Fruit fly (Drosophila melanogaster): ENCODE results near the gene CG31391.

CG31391 gene

dm6 chr3R:10680825-10681681 lies 23.8 kb downstream of the CG31391 start, which contains the start of gene Phyhd1 (continued):
- TF ChIP-seq chm (GFP tag; IDR thresholded peaks at IDR 0.05), result peak; percentile 98
- TF ChIP-seq lola (GFP tag; optimal IDR thresholded peaks at IDR 0.05), result peak in 1 of 3 experiments; percentile 91
- no peak for TF ChIP-seq Dfd (GFP tag; optimal IDR thresholded peaks at IDR 0.05)
- peak; percentile 70 for TF ChIP-seq lbe (GFP tag; optimal IDR thresholded peaks at IDR 0.05)
- peak; percentile 98 for TF ChIP-seq CG30403 (GFP tag; optimal IDR thresholded peaks at IDR 0.05)
- TF ChIP-seq CG17328 (GFP tag; IDR thresholded peaks at IDR 0.05), result peak; percentile 93
- TF ChIP-seq Hsf (GFP tag; optimal IDR thresholded peaks at IDR 0.05), result peak; percentile 96
- TF ChIP-seq ab (GFP tag; optimal IDR thresholded peaks at IDR 0.05), result peak; percentile 84
- peak; percentile 86 for TF ChIP-seq ERR (GFP tag; optimal IDR thresholded peaks at IDR 0.05)
- peak; percentile 86 for TF ChIP-seq CG4730 (GFP tag; IDR thresholded peaks at IDR 0.05)
- peak; percentile 99 for TF ChIP-seq row (GFP tag; IDR thresholded peaks at IDR 0.05)
- TF ChIP-seq CG6175 (GFP tag; IDR thresholded peaks at IDR 0.05), result peak; percentile 81; the same call in 2 of the 3 replicates
- no peak for TF ChIP-seq CG15479 (GFP tag; optimal IDR thresholded peaks at IDR 0.05)
- TF ChIP-seq CG8359 (GFP tag; optimal IDR thresholded peaks at IDR 0.05; ENCODE audit: borderline replicate concordance), result peak; percentile 83
- peak; percentile 83; the same call in 2 of the 3 replicates for TF ChIP-seq jigr1 (GFP tag; IDR thresholded peaks at IDR 0.05)
- TF ChIP-seq prd (optimal IDR thresholded peaks at IDR 0.05), result no peak
- peak; percentile 96 for TF ChIP-seq prd (GFP tag; IDR thresholded peaks at IDR 0.05)
- TF ChIP-seq Xrp1 (GFP tag; IDR thresholded peaks at IDR 0.05), result peak; percentile 97
- TF ChIP-seq bcd (GFP tag; optimal IDR thresholded peaks at IDR 0.05), result peak; percentile 95
- TF ChIP-seq ash1 (GFP tag; optimal IDR thresholded peaks at IDR 0.05), result peak; percentile 8
- no peak for TF ChIP-seq pfk (GFP tag; optimal IDR thresholded peaks at IDR 0.05)
- TF ChIP-seq Hr51 (GFP tag; optimal IDR thresholded peaks at IDR 0.05), result peak; percentile 90 to 96
- TF ChIP-seq ATbp (GFP tag; optimal IDR thresholded peaks at IDR 0.05), result peak; percentile 97
- TF ChIP-seq repo (GFP tag; optimal IDR thresholded peaks at IDR 0.05), result peak; percentile 95
- peak; percentile 45 for TF ChIP-seq abd-A (tag; optimal IDR thresholded peaks at IDR 0.05)
- TF ChIP-seq CG10366 (GFP tag; IDR thresholded peaks at IDR 0.05), result peak; percentile 93
- TF ChIP-seq cato (GFP tag; optimal IDR thresholded peaks at IDR 0.05; ENCODE audit: borderline replicate concordance), result peak; percentile 90
- no peak for TF ChIP-seq zf30C (GFP tag; optimal IDR thresholded peaks at IDR 0.05)
- TF ChIP-seq Pdp1 (GFP tag; optimal IDR thresholded peaks at IDR 0.05), result peak; percentile 96 to 97
- peak; percentile 89 for TF ChIP-seq CG15696 (tag; optimal IDR thresholded peaks at IDR 0.05)
- TF ChIP-seq CG11504 (tag; optimal IDR thresholded peaks at IDR 0.05), result peak; percentile 96
- peak; percentile 97 for TF ChIP-seq Hmr (GFP tag; optimal IDR thresholded peaks at IDR 0.05)
- TF ChIP-seq D (optimal IDR thresholded peaks at IDR 0.05), result no peak
- peak; percentile 88 for TF ChIP-seq D (GFP tag; optimal IDR thresholded peaks at IDR 0.05)
- no peak for TF ChIP-seq HLHmδ (GFP tag; optimal IDR thresholded peaks at IDR 0.05)
- TF ChIP-seq CG2116 (GFP tag; optimal IDR thresholded peaks at IDR 0.05), result peak; percentile 62
- peak; percentile 87 for TF ChIP-seq GATAe (GFP tag; conservative IDR thresholded peaks at IDR 0.05)
- TF ChIP-seq Mrtf (GFP tag; IDR thresholded peaks at IDR 0.05), result peak; percentile 91
- peak; percentile 98 for TF ChIP-seq Ets65A (GFP tag)
- peak; percentile 87 for TF ChIP-seq ewg (GFP tag; optimal IDR thresholded peaks at IDR 0.05)
- TF ChIP-seq rib (GFP tag; IDR thresholded peaks at IDR 0.05), result peak; percentile 84
- TF ChIP-seq MESR4 (GFP tag; optimal IDR thresholded peaks at IDR 0.05), result peak; percentile 48
- peak; percentile 30 for TF ChIP-seq CG30020 (tag; optimal IDR thresholded peaks at IDR 0.05)
- peak; percentile 97 for TF ChIP-seq CG12071 (GFP tag; optimal IDR thresholded peaks at IDR 0.05)
- TF ChIP-seq Trl (optimal IDR thresholded peaks at IDR 0.05), result no peak
- peak; percentile 93 for TF ChIP-seq Trl (GFP tag; optimal IDR thresholded peaks at IDR 0.05)
- peak; percentile 81 for TF ChIP-seq nerfin-1 (tag; optimal IDR thresholded peaks at IDR 0.05)

Measured in whole organism, embryonic.